Worm (Caenorhabditis elegans) whole organism, L2 larva: ENCODE results near the gene F39C12.1.

ENCODE experiments used
- crh-2 ChIP-seq: sonication (generic microtip); optimal IDR thresholded peaks from 2 replicates; lab custom pipeline; 2017; ENCODE audit warnings: missing biosample characterization, missing genetic modification characterization
- fos-1 ChIP-seq: fragments of 150-350 bp; optimal IDR thresholded peaks from 2 replicates; lab custom pipeline; 2014; ENCODE audit warnings: missing biosample characterization, missing genetic modification characterization
- skn-1 ChIP-seq: sonication (generic microtip); optimal IDR thresholded peaks from 2 replicates; lab custom pipeline; 2017; ENCODE audit warnings: missing biosample characterization, missing genetic modification characterization
- sma-3 ChIP-seq: sonication (generic microtip); optimal IDR thresholded peaks from 2 replicates; lab custom pipeline; 2016; ENCODE audit warnings: missing genetic modification reagents, missing genetic modification characterization, missing compliant biosample characterization
- ztf-4 ChIP-seq: fragments of 150-350 bp; optimal IDR thresholded peaks from 2 replicates; lab custom pipeline; 2014; ENCODE audit warnings: missing biosample characterization, missing genetic modification characterization

DNA sequence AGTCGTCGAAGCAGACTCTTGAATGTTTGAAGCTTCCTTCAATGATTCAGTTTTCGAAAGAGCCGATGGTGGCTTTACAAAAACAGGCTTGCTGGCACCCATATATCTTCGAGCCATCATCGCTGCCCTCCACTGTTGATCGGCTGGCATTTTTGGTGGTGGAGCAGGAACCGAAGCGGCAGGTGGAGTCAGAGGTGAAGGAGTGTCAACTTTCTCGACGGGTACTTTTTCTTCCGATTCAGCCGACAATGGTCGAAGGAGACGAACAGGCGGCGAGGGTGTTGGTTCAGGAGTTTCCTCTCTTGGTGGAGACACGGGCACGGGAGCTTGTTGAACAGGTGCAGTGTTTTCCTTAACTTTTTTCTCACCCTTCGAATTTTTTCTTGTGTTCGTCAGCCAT, 10.7 kb downstream of the F39C12.1 start:
- no peak for TF ChIP-seq skn-1 (tag; lab: Kevin White, UChicago)
- TF ChIP-seq sma-3 (GFP tag; lab: Kevin White, UChicago): no peak
- TF ChIP-seq ztf-4 (tag; lab: Kevin White, UChicago): no peak
- TF ChIP-seq crh-2 (tag; lab: Kevin White, UChicago): no peak
- no peak for TF ChIP-seq fos-1 (tag; lab: Kevin White, UChicago)
